Fruit fly (Drosophila melanogaster) whole organism, embryonic: ENCODE measurements around the gene Eo.

Experiments
- CG10543 ChIP-seq: fragments of 200-800 bp; sonication (Bioruptor generic); optimal IDR thresholded peaks from 3 replicates; lab custom pipeline; 2017; ENCODE audit warnings: missing biosample characterization, mild to moderate bottlenecking, missing genetic modification characterization, moderate library complexity
- CG10565 ChIP-seq: fragments of 200-800 bp; sonication (Bioruptor generic); optimal IDR thresholded peaks from 3 replicates; lab custom pipeline; 2016; ENCODE audit warnings: missing biosample characterization, mild to moderate bottlenecking, missing genetic modification characterization
- CG11247 ChIP-seq: fragments of 200-800 bp; sonication (Bioruptor generic); IDR thresholded peaks from 2 replicates; pipeline ENCODE4 v1.3.6; 2022; ENCODE audit warnings: missing biosample characterization, missing genetic modification characterization
- CG12769 ChIP-seq: fragments of 200-800 bp; sonication (Bioruptor generic); optimal IDR thresholded peaks from 2 replicates; lab custom pipeline; 2019; ENCODE audit warnings: missing biosample characterization, mild to moderate bottlenecking, missing genetic modification characterization, moderate library complexity
- CG12942 ChIP-seq: fragments of 200-800 bp; sonication (Bioruptor generic); optimal IDR thresholded peaks from 3 replicates; lab custom pipeline; 2016; ENCODE audit warnings: missing biosample characterization, missing genetic modification characterization
- CG13894 ChIP-seq: fragments of 200-800 bp; sonication (Bioruptor generic); optimal IDR thresholded peaks from 3 replicates; lab custom pipeline; 2018; ENCODE audit warnings: missing biosample characterization, mild to moderate bottlenecking, missing genetic modification characterization, moderate library complexity
- CG14667 ChIP-seq: fragments of 200-800 bp; sonication (Bioruptor generic); IDR thresholded peaks from 2 replicates; pipeline ENCODE4 v1.3.6; 2022; ENCODE audit warnings: missing biosample characterization, missing genetic modification characterization
- CG31441 ChIP-seq: fragments of 200-800 bp; sonication (Bioruptor generic); IDR thresholded peaks from 2 replicates; pipeline ENCODE4 v1.3.6; 2022; ENCODE audit warnings: missing biosample characterization, missing genetic modification characterization
- CG33557 ChIP-seq: fragments of 200-800 bp; sonication (Bioruptor generic); optimal IDR thresholded peaks from 2 replicates; lab custom pipeline; 2019; ENCODE audit warnings: missing biosample characterization, mild to moderate bottlenecking, missing genetic modification characterization, moderate library complexity
- CG42726 ChIP-seq: fragments of 200-800 bp; sonication (Bioruptor generic); IDR thresholded peaks from 2 replicates; pipeline ENCODE4 v1.3.6; 2022; ENCODE audit warnings: missing biosample characterization, missing genetic modification characterization; ENCODE audit not compliant: partially characterized antibody
- CG5180 ChIP-seq: fragments of 200-800 bp; sonication (Bioruptor generic); optimal IDR thresholded peaks from 3 replicates; lab custom pipeline; 2017; ENCODE audit warnings: missing biosample characterization, missing genetic modification characterization, mild to moderate bottlenecking, moderate library complexity, missing genetic modification reagents
- CG6254 ChIP-seq: fragments of 200-800 bp; sonication (Bioruptor generic); optimal IDR thresholded peaks from 3 replicates; lab custom pipeline; 2017; ENCODE audit warnings: mild to moderate bottlenecking, missing biosample characterization, missing genetic modification reagents, missing genetic modification characterization
- CTCF ChIP-seq: fragments of 200-800 bp; sonication (Bioruptor generic); optimal IDR thresholded peaks from 2 replicates; lab custom pipeline; 2017; ENCODE audit warnings: missing biosample characterization, mild to moderate bottlenecking, missing genetic modification characterization, moderate library complexity
- Dref ChIP-seq: fragments of 200-800 bp; sonication (Bioruptor generic); IDR thresholded peaks from 2 replicates; pipeline ENCODE4 v1.3.6; 2022; ENCODE audit warnings: missing biosample characterization, missing genetic modification characterization
- Gsc ChIP-seq: fragments of 200-800 bp; sonication (Bioruptor generic); IDR thresholded peaks from 2 replicates; pipeline ENCODE4 v1.3.6; 2022; ENCODE audit warnings: missing biosample characterization, missing genetic modification characterization
- Hr51 ChIP-seq, 2 experiments: fragments of 200-800 bp; sonication (Bioruptor generic); optimal IDR thresholded peaks; 2 replicates in 1 of 2; 3 replicates in 1 of 2; lab custom pipeline; 2016 to 2018; ENCODE audit warnings: missing biosample characterization in 2 of 2, missing genetic modification characterization in 2 of 2, mild to moderate bottlenecking in 1 of 2, moderate library complexity in 1 of 2
- MBD-R2 ChIP-seq: fragments of 200-800 bp; sonication (Bioruptor generic); IDR thresholded peaks from 2 replicates; pipeline ENCODE4 v1.3.6; 2022; ENCODE audit warnings: missing biosample characterization, missing genetic modification characterization
- Ssrp ChIP-seq: fragments of 200-800 bp; sonication (Bioruptor generic); optimal IDR thresholded peaks from 2 replicates; lab custom pipeline; 2018; ENCODE audit warnings: missing biosample characterization, mild to moderate bottlenecking, missing genetic modification characterization, moderate library complexity
- Xbp1 ChIP-seq: fragments of 200-800 bp; sonication (Bioruptor generic); optimal IDR thresholded peaks from 3 replicates; lab custom pipeline; 2016; ENCODE audit warnings: missing biosample characterization, mild to moderate bottlenecking, missing genetic modification characterization
- chinmo ChIP-seq: fragments of 200-800 bp; sonication (Bioruptor generic); IDR thresholded peaks from 4 replicates; pipeline ENCODE4 v1.3.6; 2022; ENCODE audit warnings: missing biosample characterization, missing genetic modification characterization; ENCODE audit not compliant: partially characterized antibody
- ci ChIP-seq: fragments of 200-800 bp; sonication (Bioruptor generic); IDR thresholded peaks from 3 replicates; pipeline ENCODE4 v1.3.6; 2022; ENCODE audit warnings: missing biosample characterization, missing genetic modification characterization
- crol ChIP-seq: fragments of 200-800 bp; sonication (Bioruptor generic); IDR thresholded peaks from 2 replicates; pipeline ENCODE4 v1.3.6; 2022; ENCODE audit warnings: missing biosample characterization, missing genetic modification characterization
- dm ChIP-seq: fragments of 200-800 bp; sonication (Bioruptor generic); optimal IDR thresholded peaks from 3 replicates; lab custom pipeline; 2016; ENCODE audit warnings: missing biosample characterization, missing genetic modification characterization
- fru ChIP-seq: fragments of >200 bp; optimal IDR thresholded peaks from 2 replicates; lab custom pipeline; 2017
- gsb ChIP-seq: fragments of 200-800 bp; sonication (Bioruptor generic); IDR thresholded peaks from 2 replicates; pipeline ENCODE4 v1.3.6; 2022; ENCODE audit warnings: missing biosample characterization, missing genetic modification characterization
- jigr1 ChIP-seq: fragments of 200-800 bp; sonication (Bioruptor generic); IDR thresholded peaks from 3 replicates; pipeline ENCODE4 v1.3.6; 2022; ENCODE audit warnings: missing biosample characterization, missing genetic modification characterization
- lbe ChIP-seq: fragments of 200-800 bp; sonication (Bioruptor generic); optimal IDR thresholded peaks from 2 replicates; lab custom pipeline; 2016; ENCODE audit warnings: missing biosample characterization, mild to moderate bottlenecking, missing genetic modification characterization
- lov ChIP-seq, 2 experiments: fragments of 200-800 bp in 1 of 2; fragments of >200 bp in 1 of 2; sonication (Bioruptor generic) in 1 of 2; IDR thresholded peaks in 1 of 2; optimal IDR thresholded peaks in 1 of 2; 2 replicates in 1 of 2; 3 replicates in 1 of 2; pipeline versions ENCODE4 v1.3.6 to Lab custom; 2017 to 2022; ENCODE audit warnings: missing biosample characterization in 1 of 2, missing genetic modification characterization in 1 of 2
- pan ChIP-seq, 4 experiments: fragments of >200 bp in 3 of 4; fragments of 200-800 bp in 1 of 4; sonication (Bioruptor generic) in 1 of 4; optimal IDR thresholded peaks in 3 of 4; IDR thresholded peaks in 1 of 4; 2 replicates each; pipeline versions ENCODE4 v1.3.6 to Lab custom; 2017 to 2022; ENCODE audit warnings: missing biosample characterization in 2 of 4, missing genetic modification characterization in 2 of 4, mixed read lengths in 1 of 4
- pita ChIP-seq: fragments of 200-800 bp; sonication (Bioruptor generic); optimal IDR thresholded peaks from 2 replicates; lab custom pipeline; 2017; ENCODE audit warnings: missing biosample characterization, mild to moderate bottlenecking, missing genetic modification characterization
- sd ChIP-seq: fragments of 200-800 bp; sonication (Bioruptor generic); optimal IDR thresholded peaks from 3 replicates; lab custom pipeline; 2018; ENCODE audit warnings: missing biosample characterization, mild to moderate bottlenecking, missing genetic modification characterization, moderate library complexity
- sens ChIP-seq: fragments of 200-800 bp; sonication (Bioruptor generic); peaks from one replicate; lab custom pipeline; 2016; ENCODE audit warnings: missing biosample characterization, missing genetic modification characterization
- sisA ChIP-seq: fragments of 200-800 bp; sonication (Bioruptor generic); IDR thresholded peaks from 2 replicates; pipeline ENCODE4 v1.3.6; 2022; ENCODE audit warnings: missing biosample characterization, missing genetic modification characterization
- sqz ChIP-seq: fragments of 200-800 bp; sonication (Bioruptor generic); optimal IDR thresholded peaks from 3 replicates; lab custom pipeline; 2018; ENCODE audit warnings: missing biosample characterization, mild to moderate bottlenecking, missing genetic modification characterization
- vvl ChIP-seq: fragments of 200-800 bp; sonication (Bioruptor generic); IDR thresholded peaks from 2 replicates; pipeline ENCODE4 v1.3.6; 2022; ENCODE audit warnings: missing biosample characterization, missing genetic modification characterization
- wek ChIP-seq: fragments of 200-800 bp; sonication (Bioruptor generic); optimal IDR thresholded peaks from 3 replicates; lab custom pipeline; 2018; ENCODE audit warnings: missing biosample characterization, mild to moderate bottlenecking, missing genetic modification characterization, moderate library complexity
- zfh2 ChIP-seq: fragments of 200-800 bp; sonication (Bioruptor generic); optimal IDR thresholded peaks from 2 replicates; lab custom pipeline; 2016; ENCODE audit warnings: missing biosample characterization, missing genetic modification characterization

The Eo gene

DNA sequence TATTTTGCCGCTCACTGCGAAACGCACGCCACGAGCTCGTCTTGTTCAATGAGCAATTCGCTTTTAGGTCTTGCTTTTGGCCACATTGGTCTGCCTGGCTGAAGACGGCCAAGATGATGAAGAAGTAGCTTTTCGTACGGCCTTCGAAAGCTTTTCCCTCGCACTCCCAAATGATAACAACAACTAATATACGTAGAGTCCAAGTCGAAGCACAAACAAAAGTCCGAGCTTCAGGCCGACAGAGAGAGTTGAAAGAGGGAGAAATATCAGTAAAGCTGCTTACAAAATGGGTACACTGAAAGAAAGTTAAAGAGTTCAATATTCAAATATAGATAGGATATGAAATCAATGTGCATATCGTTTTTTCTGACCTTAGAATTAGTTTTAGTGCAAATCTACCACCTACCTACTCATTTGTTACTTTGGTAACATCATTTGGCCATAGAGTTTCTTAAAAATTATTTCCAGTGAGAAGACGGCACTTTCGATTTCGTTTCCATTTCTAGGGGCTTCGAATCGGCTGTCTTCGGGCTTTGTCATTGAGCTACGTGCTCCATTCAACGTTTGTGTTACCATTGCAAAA, 36.0 kb downstream of the Eo start, which contains the start of the genes CG45064 and CG45065 (continued):
- TF ChIP-seq fru (lab: Kevin White, UChicago) (no peak), CG6254 (GFP tag; lab: Kevin White, UChicago) (peak; percentile 80), pan (optimal IDR thresholded peaks at IDR 0.05; lab: Kevin White, UChicago) (no peak), pan (GFP tag; optimal IDR thresholded peaks at IDR 0.05 in 1 of 2, IDR thresholded peaks at IDR 0.05 in 1 of 2) (peak in 1 of 2 experiments; percentile 79)

DNA sequence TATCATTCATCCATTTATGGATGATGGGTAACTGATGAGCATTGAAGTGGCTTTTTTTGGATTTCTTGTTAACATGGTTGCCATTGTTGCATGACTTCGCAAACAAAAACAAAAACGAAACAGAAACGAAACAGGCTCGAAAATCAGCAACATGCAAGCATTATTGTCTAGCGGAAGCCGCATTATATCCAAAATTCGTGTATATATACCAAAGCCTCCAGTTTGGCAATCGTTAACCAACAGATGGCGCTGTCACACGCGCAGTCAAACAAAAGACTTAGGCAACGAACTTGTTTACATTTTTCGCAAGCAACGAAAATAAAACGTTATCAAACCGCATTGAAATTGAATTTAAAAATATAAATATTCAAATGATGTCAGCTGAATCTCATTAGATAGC, 39.7 kb downstream of the Eo start:
- no peak for TF ChIP-seq CG10543
- no peak for TF ChIP-seq MBD-R2 (GFP tag; lab: Robert Waterston, UW)
- no peak for TF ChIP-seq CG14667
- peak; percentile 53; the same call in 1 of the 2 replicates for TF ChIP-seq vvl (GFP tag; lab: Robert Waterston, UW)
- no peak for TF ChIP-seq lbe (GFP tag; lab: Kevin White, UChicago)
- TF ChIP-seq Hr51 (GFP tag; optimal IDR thresholded peaks at IDR 0.05; lab: Kevin White, UChicago) = no peak
- TF ChIP-seq lov (optimal IDR thresholded peaks at IDR 0.05; lab: Kevin White, UChicago) = no peak
- no peak for TF ChIP-seq lov (GFP tag; IDR thresholded peaks at IDR 0.05; lab: Robert Waterston, UW)
- TF ChIP-seq wek (GFP tag; lab: Kevin White, UChicago) = no peak
- no peak for TF ChIP-seq Dref (GFP tag; lab: Robert Waterston, UW)
- no peak for TF ChIP-seq pan (optimal IDR thresholded peaks at IDR 0.05; lab: Kevin White, UChicago)
- no peak for TF ChIP-seq pan (GFP tag; optimal IDR thresholded peaks at IDR 0.05 in 1 of 2, IDR thresholded peaks at IDR 0.05 in 1 of 2)
- no peak for TF ChIP-seq ci
- no peak for TF ChIP-seq CG12942 (GFP tag; lab: Kevin White, UChicago)
- no peak for TF ChIP-seq dm (GFP tag; lab: Kevin White, UChicago)
- TF ChIP-seq CG11247 (GFP tag; lab: Robert Waterston, UW) = peak; percentile 65
- no peak for TF ChIP-seq CG31441 (GFP tag; lab: Robert Waterston, UW)
- no peak for TF ChIP-seq pita
- no peak for TF ChIP-seq jigr1
- TF ChIP-seq Xbp1 = no peak
- no peak for TF ChIP-seq gsb (GFP tag; lab: Robert Waterston, UW)
- TF ChIP-seq zfh2 = no peak
- no peak for TF ChIP-seq CG10565 (GFP tag; lab: Kevin White, UChicago)
- TF ChIP-seq CG13894 (tag; lab: Kevin White, UChicago) = no peak
- no peak for TF ChIP-seq Ssrp (tag; lab: Kevin White, UChicago)
- peak; percentile 86 for TF ChIP-seq CTCF (GFP tag; lab: Kevin White, UChicago)

DNA sequence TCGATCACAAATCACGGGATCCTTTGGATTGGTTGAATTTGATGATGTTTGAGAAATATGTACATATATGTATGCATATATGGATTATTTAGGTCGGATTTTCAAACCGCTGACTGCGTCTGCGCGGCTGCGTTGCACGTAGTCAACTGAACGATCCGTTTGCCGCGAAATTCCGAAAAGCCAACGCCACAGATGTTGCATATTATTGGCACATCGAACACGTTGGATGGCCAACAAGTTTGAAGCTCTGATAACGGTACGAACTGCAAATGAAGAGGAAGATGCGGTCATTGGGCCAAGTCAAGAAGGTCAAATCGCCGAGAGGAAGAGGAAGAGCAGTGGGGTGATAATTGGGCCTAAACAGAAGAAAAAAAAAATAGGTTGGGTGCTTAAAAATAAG, 47.6 kb downstream of the Eo start, which contains the start of gene CG9518:
CG9518 (minus strand) TSS at position 154 of the 400 bp plus-strand sequence.
- TF ChIP-seq CG5180 (GFP tag; lab: Kevin White, UChicago) = peak; percentile 97
- peak; percentile 25 for TF ChIP-seq sens (GFP tag; lab: Kevin White, UChicago)
- TF ChIP-seq sisA (GFP tag; lab: Robert Waterston, UW) = no peak
- 0 out of 4 replicates have a peak, but pooled peaks have one; percentile 29 for TF ChIP-seq chinmo

DNA sequence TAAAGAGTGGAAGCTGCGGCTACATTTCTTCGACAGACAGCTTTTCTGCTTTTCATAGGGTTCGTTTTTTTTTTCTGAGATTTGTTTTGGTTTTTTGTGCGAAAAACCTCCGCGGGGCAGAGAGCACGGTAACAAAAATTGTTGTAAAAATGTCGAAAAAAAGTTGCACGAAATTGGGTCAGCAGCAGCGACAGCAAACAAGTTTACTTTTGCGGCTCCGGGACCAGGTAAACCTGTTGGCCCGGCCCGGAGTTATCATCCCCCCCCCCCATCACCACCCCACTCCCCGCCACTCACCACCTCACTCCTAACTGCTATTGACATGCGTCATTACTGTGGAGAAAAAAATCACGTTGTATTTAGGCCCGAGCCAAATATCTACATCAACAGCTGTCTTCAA, 50.2 kb downstream of the Eo start:
- TF ChIP-seq CG13894 (tag; lab: Kevin White, UChicago) = peak; percentile 24
- peak; percentile 82 for TF ChIP-seq crol (GFP tag; lab: Robert Waterston, UW)
- TF ChIP-seq CG5180 (GFP tag; lab: Kevin White, UChicago) = peak; percentile 34
- no peak for TF ChIP-seq CG42726
- TF ChIP-seq sd (tag; lab: Kevin White, UChicago) = peak; percentile 46
- TF ChIP-seq CG12769 (tag; lab: Kevin White, UChicago) = peak; percentile 64
- TF ChIP-seq Gsc = no peak
- TF ChIP-seq chinmo = 0 out of 4 replicates have a peak, but pooled peaks have one; percentile 17
- TF ChIP-seq CG33557 (GFP tag; lab: Kevin White, UChicago) = no peak
- TF ChIP-seq sqz (GFP tag; lab: Kevin White, UChicago) = peak; percentile 53
